Worm (Caenorhabditis elegans) whole organism, early embryonic: ENCODE measurements around the gene K03H1.11.

ENCODE experiments used
- B0310.2 ChIP-seq: sonication (generic microtip); optimal IDR thresholded peaks from 2 replicates; lab custom pipeline; 2016; ENCODE audit warnings: mild to moderate bottlenecking, missing genetic modification characterization, missing compliant biosample characterization
- F13C5.2 ChIP-seq: sonication (generic microtip); optimal IDR thresholded peaks from 2 replicates; lab custom pipeline; 2017; ENCODE audit warnings: mild to moderate bottlenecking, missing genetic modification characterization, inconsistent platforms, missing compliant biosample characterization
- aly-1 ChIP-seq: sonication (generic microtip); optimal IDR thresholded peaks from 2 replicates; lab custom pipeline; 2016; ENCODE audit warnings: missing genetic modification characterization, missing compliant biosample characterization
- ama-1 ChIP-seq: fragments of 150-350 bp; optimal IDR thresholded peaks from 2 replicates; lab custom pipeline; 2014
- ceh-13 ChIP-seq: fragments of 200-800 bp; sonication (Bioruptor generic); optimal IDR thresholded peaks from 2 replicates; lab custom pipeline; 2018; ENCODE audit warnings: mild to moderate bottlenecking, missing genetic modification characterization, missing compliant biosample characterization
- ceh-36 ChIP-seq: sonication (generic microtip); optimal IDR thresholded peaks from 2 replicates; lab custom pipeline; 2016; ENCODE audit warnings: missing genetic modification characterization, inconsistent platforms, missing compliant biosample characterization
- ets-7 ChIP-seq: sonication (generic microtip); optimal IDR thresholded peaks from 2 replicates; lab custom pipeline; 2016; ENCODE audit warnings: missing genotype, missing genetic modification characterization, missing compliant biosample characterization
- flt-1 ChIP-seq: fragments of 200-800 bp; sonication (Bioruptor generic); IDR thresholded peaks from 2 replicates; pipeline ENCODE4 v1.3.6; 2022; ENCODE audit warnings: missing genetic modification characterization, missing compliant biosample characterization
- hmbx-1 ChIP-seq: sonication (generic microtip); optimal IDR thresholded peaks from 2 replicates; lab custom pipeline; 2016; ENCODE audit warnings: mild to moderate bottlenecking, missing genetic modification characterization, missing compliant biosample characterization
- hmg-4 ChIP-seq: fragments of 200-800 bp; sonication (Bioruptor generic); optimal IDR thresholded peaks from 2 replicates; lab custom pipeline; 2018; ENCODE audit warnings: mild to moderate bottlenecking, missing genetic modification characterization, missing compliant biosample characterization
- hnd-1 ChIP-seq: sonication (generic microtip); optimal IDR thresholded peaks from 2 replicates; lab custom pipeline; 2016; ENCODE audit warnings: missing genetic modification characterization, missing compliant biosample characterization
- pes-1 ChIP-seq: fragments of 200-800 bp; sonication (Bioruptor generic); IDR thresholded peaks from 2 replicates; pipeline ENCODE4 v1.3.6; 2022; ENCODE audit warnings: missing genetic modification reagents, missing genetic modification characterization, missing compliant biosample characterization
- scrt-1 ChIP-seq: fragments of 200-800 bp; sonication (Bioruptor generic); IDR thresholded peaks from 2 replicates; pipeline ENCODE4 v1.3.6; 2022; ENCODE audit warnings: missing genetic modification characterization, missing compliant biosample characterization
- sea-1 ChIP-seq: fragments of 200-800 bp; sonication (Bioruptor generic); conservative IDR thresholded peaks from 2 replicates; pipeline ENCODE4 v1.3.6; 2022; ENCODE audit warnings: missing genetic modification characterization, missing compliant biosample characterization
- tbx-11 ChIP-seq: fragments of 200-800 bp; sonication (Bioruptor generic); IDR thresholded peaks from 2 replicates; pipeline ENCODE4 v1.3.6; 2022; ENCODE audit warnings: missing genetic modification characterization, missing compliant biosample characterization
- tbx-37 ChIP-seq: fragments of 200-800 bp; sonication (Bioruptor generic); conservative IDR thresholded peaks from 2 replicates; pipeline ENCODE4 v1.3.6; 2022; ENCODE audit warnings: missing genetic modification reagents, missing genetic modification characterization, missing compliant biosample characterization
- tra-4 ChIP-seq: sonication (generic microtip); optimal IDR thresholded peaks from 2 replicates; lab custom pipeline; 2017; ENCODE audit warnings: missing genetic modification characterization, missing compliant biosample characterization

Gene K03H1.11

ce11 chrIII:9986827-9987429, 35.2 kb upstream of the K03H1.11 start, which contains the start of gene C05B5.12:
Gene C05B5.12, plus strand, starts transcription at chrIII:9987379.
- TF ChIP-seq ama-1 (lab: Kevin White, UChicago): no peak
- TF ChIP-seq hnd-1: no peak
- TF ChIP-seq flt-1 (GFP tag; lab: Robert Waterston, UW): no peak
- TF ChIP-seq hmg-4: no peak

DNA sequence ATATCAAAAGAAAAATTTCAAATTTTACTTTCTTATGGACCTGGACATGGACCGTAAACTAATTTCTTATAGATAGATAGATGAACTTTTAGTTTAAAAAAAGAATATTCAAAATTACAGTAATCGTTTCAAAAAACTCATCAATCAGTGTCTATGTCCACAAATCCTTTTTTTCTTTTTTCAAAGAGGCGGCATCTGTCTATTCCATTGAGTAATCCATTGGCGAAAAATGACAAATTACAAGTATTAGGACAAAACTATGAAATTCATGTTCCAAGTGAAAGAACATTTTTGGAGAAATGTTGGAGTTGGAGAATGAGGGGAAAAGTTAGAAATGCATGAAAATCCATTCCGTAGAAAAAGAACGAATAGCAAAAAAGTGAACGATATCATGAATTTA, 33.8 kb upstream of the K03H1.11 start:
- TF ChIP-seq pes-1 (GFP tag; lab: Robert Waterston, UW) (no peak), hmbx-1 (tag; lab: Kevin White, UChicago) (no peak)

DNA sequence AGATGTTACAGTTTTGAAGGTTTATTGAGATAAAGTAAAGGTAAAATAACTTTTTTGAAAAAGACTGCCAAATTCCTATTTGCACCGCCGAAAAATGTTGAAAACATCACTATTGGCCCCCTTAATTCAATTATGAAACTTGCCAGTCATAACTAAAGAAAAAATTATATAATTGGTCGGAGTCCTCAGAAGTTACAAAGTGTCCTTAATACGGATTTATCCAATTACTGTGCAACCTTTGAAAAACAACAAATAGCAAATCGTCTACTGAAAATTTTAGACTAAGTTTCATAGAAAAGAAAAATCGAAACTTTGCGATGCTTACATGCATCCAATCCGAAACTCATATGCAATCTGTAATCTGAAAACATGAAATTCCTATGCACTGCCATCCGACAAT, 32.8 kb upstream of the K03H1.11 start:
- TF ChIP-seq scrt-1 (GFP tag; lab: Robert Waterston, UW) (no peak), ceh-36 (no peak), hnd-1 (no peak), hmbx-1 (tag; lab: Kevin White, UChicago) (no peak), sea-1 (no peak), flt-1 (GFP tag; lab: Robert Waterston, UW) (no peak), tbx-11 (no peak), hmg-4 (no peak), tbx-37 (GFP tag; lab: Robert Waterston, UW) (no peak), ama-1 (lab: Kevin White, UChicago) (no peak), ceh-13 (GFP tag; lab: Kevin White, UChicago) (no peak), pes-1 (GFP tag; lab: Robert Waterston, UW) (no peak), aly-1 (no peak), F13C5.2 (no peak)

DNA sequence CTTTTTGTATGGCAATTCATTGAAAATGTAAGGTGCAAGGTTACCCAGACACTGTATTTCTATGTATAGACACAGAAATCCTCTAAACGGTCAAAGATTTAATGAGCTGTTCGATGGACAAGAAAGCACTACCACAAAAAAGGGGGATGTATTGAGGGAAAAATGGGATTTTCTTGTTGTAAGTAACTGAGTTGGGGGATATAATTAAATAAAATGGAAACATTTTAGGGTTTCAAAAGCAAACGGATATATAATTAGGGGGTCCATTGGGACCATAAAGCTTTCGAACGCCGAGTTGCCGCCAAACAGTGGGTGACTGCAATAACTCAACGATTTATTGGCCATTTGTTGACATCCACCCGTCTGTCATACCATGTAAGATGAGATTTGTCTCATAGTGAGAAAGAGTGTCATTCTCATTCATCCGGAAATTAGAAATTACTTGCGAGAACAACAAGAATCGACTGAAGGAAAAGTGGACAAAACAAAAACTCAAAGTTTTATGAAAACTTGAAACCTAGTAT, 30.4 kb upstream of the K03H1.11 start:
- TF ChIP-seq tbx-11 (no peak), ets-7 (tag; lab: Kevin White, UChicago) (no peak), aly-1 (no peak), tbx-37 (GFP tag; lab: Robert Waterston, UW) (no peak), scrt-1 (GFP tag; lab: Robert Waterston, UW) (no peak), F13C5.2 (no peak), flt-1 (GFP tag; lab: Robert Waterston, UW) (no peak), tra-4 (tag; lab: Kevin White, UChicago) (no peak), pes-1 (GFP tag; lab: Robert Waterston, UW) (no peak), B0310.2 (tag; lab: Kevin White, UChicago) (no peak), hmg-4 (no peak), ceh-36 (no peak), sea-1 (no peak)

ce11 chrIII:9973765-9974164, 22.0 kb upstream of the K03H1.11 start, which contains the start of gene R10E12.2:
Gene R10E12.2, minus strand, starts transcription at chrIII:9973865.
- TF ChIP-seq ets-7 (tag; lab: Kevin White, UChicago) (no peak), ama-1 (lab: Kevin White, UChicago) (no peak), flt-1 (GFP tag; lab: Robert Waterston, UW) (no peak), hmg-4 (no peak), tbx-37 (GFP tag; lab: Robert Waterston, UW) (no peak)

- TF ChIP-seq hnd-1 (no peak), pes-1 (GFP tag; lab: Robert Waterston, UW) (no peak), sea-1 (no peak), hmbx-1 (tag; lab: Kevin White, UChicago) (no peak), ets-7 (tag; lab: Kevin White, UChicago) (no peak), tbx-37 (GFP tag; lab: Robert Waterston, UW) (no peak), ceh-13 (GFP tag; lab: Kevin White, UChicago) (no peak), ama-1 (lab: Kevin White, UChicago) (no peak), F13C5.2 (no peak), tra-4 (tag; lab: Kevin White, UChicago) (no peak), scrt-1 (GFP tag; lab: Robert Waterston, UW) (no peak), ceh-36 (no peak), B0310.2 (tag; lab: Kevin White, UChicago) (no peak), flt-1 (GFP tag; lab: Robert Waterston, UW) (no peak)
Measured at ce11 chrIII:9972192-9972811, 20.5 kb upstream of the K03H1.11 start.

- no peak for TF ChIP-seq scrt-1 (GFP tag; lab: Robert Waterston, UW)
- TF ChIP-seq hmg-4: peak; percentile 43
Measured at ce11 chrIII:9969371-9969770, 17.6 kb upstream of the K03H1.11 start.

- peak; percentile 58 for TF ChIP-seq ceh-36
- TF ChIP-seq hmbx-1 (tag; lab: Kevin White, UChicago): no peak
- 0 out of 2 replicates have a peak, but pooled peaks have one; percentile 15 for TF ChIP-seq pes-1 (GFP tag; lab: Robert Waterston, UW)
Measured at ce11 chrIII:9965444-9965843, 13.7 kb upstream of the K03H1.11 start.

- TF ChIP-seq pes-1 (GFP tag; lab: Robert Waterston, UW): no peak
- TF ChIP-seq hmbx-1 (tag; lab: Kevin White, UChicago): no peak
- no peak for TF ChIP-seq flt-1 (GFP tag; lab: Robert Waterston, UW)
- no peak for TF ChIP-seq F13C5.2
- TF ChIP-seq sea-1: no peak
- no peak for TF ChIP-seq hnd-1
- no peak for TF ChIP-seq tbx-37 (GFP tag; lab: Robert Waterston, UW)
- no peak for TF ChIP-seq aly-1
- TF ChIP-seq ama-1 (lab: Kevin White, UChicago): no peak
- TF ChIP-seq ceh-36: no peak
- TF ChIP-seq B0310.2 (tag; lab: Kevin White, UChicago): no peak
- no peak for TF ChIP-seq hmg-4
- TF ChIP-seq ets-7 (tag; lab: Kevin White, UChicago): no peak
- TF ChIP-seq tra-4 (tag; lab: Kevin White, UChicago): no peak
- no peak for TF ChIP-seq scrt-1 (GFP tag; lab: Robert Waterston, UW)
- TF ChIP-seq tbx-11: no peak
Measured at ce11 chrIII:9964416-9964815, 12.7 kb upstream of the K03H1.11 start.
